Worm (Caenorhabditis elegans): ENCODE results near the gene R10D12.7.

DNA sequence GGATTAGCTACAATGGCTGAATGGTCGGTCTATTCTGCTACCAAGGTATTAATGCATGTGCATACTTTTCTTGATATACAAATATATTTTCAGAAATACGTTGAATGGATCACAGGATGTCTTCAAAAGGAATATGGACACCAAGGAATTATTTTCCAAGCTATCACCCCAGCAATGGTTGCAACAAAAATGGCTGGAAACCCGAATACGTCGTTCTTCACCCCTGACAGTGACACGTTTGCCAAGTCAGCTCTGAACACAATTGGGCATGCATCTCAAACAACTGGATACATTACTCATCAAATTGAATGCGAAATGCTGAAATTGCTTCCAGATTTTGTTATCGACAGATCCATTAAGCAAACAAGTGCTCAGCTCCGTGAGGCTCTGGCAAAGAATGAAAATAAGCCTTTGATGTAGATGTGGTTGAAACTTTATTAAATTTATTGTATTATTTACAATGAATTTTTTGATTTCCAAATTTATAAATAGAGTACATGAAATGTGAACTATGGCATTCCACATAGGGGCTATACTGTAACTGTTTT lies 42.2 kb upstream of the R10D12.7 start:
- TF ChIP-seq ama-1 (optimal IDR thresholded peaks at IDR 0.05) (no peak), ets-7 (tag; optimal IDR thresholded peaks at IDR 0.05) (no peak), aly-1 (tag; optimal IDR thresholded peaks at IDR 0.05) (no peak), hmg-4 (GFP tag; optimal IDR thresholded peaks at IDR 0.05) (no peak), flt-1 (GFP tag; IDR thresholded peaks at IDR 0.05) (no peak), sea-1 (GFP tag; conservative IDR thresholded peaks at IDR 0.05) (no peak), ceh-36 (tag; optimal IDR thresholded peaks at IDR 0.05) (no peak), F13C5.2 (tag; optimal IDR thresholded peaks at IDR 0.05) (no peak), tbx-37 (GFP tag; conservative IDR thresholded peaks at IDR 0.05) (no peak), scrt-1 (GFP tag; IDR thresholded peaks at IDR 0.05) (no peak)

Measured in whole organism, early embryonic.